Worm (Caenorhabditis elegans): ENCODE results near the gene F36G3.3.

DNA sequence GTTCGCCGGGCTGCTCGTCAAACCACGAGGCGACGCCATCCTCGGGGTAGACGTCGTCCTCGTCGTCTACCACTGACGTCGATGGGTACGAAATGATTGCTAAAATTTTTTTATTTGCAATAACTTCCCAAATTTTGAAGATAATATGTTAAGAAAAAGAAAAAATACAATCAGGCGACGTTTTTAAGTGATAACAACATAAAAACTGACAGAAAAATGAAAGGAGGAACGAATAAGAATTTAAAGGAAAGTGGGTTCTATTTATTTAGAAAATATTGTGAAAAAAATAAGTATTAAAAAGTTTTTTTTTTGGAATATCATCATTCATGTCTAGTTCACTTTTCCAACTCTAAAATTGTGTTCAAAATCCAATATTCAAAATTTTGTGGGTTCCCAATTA is 23.5 kb downstream of the F36G3.3 start, which contains the start of gene dpy-22:
- TF ChIP-seq sem-4 (tag; optimal IDR thresholded peaks at IDR 0.05) (no peak), mab-5 (tag; optimal IDR thresholded peaks at IDR 0.05) (no peak), unc-62 (GFP tag; optimal IDR thresholded peaks at IDR 0.05) (no peak)
